Fruit fly (Drosophila melanogaster) whole organism, prepupa: ENCODE results near the gene Kdm5.
A peak's percentile ranks its signal among the peaks of the same experiment; 100 is the strongest.

Source experiments
- Blimp-1 ChIP-seq: fragments of 200-800 bp; sonication (Bioruptor generic); optimal IDR thresholded peaks from 3 replicates; lab custom pipeline; 2017; ENCODE audit warnings: missing biosample characterization, missing genetic modification characterization, mild to moderate bottlenecking, moderate library complexity, missing genetic modification reagents
- CG10631 ChIP-seq: fragments of 200-800 bp; sonication (Bioruptor generic); optimal IDR thresholded peaks from 2 replicates; lab custom pipeline; 2016; ENCODE audit warnings: missing biosample characterization, missing genetic modification characterization
- CG10669 ChIP-seq: fragments of 200-800 bp; sonication (Bioruptor generic); optimal IDR thresholded peaks from 3 replicates; lab custom pipeline; 2018; ENCODE audit warnings: missing biosample characterization, mild to moderate bottlenecking, missing genetic modification characterization, moderate library complexity
- CG11762 ChIP-seq: fragments of 200-800 bp; sonication (Bioruptor generic); optimal IDR thresholded peaks from 3 replicates; lab custom pipeline; 2016; ENCODE audit warnings: missing biosample characterization, missing genetic modification characterization; ENCODE audit not compliant: insufficient read depth
- CG11902 ChIP-seq: fragments of 200-800 bp; sonication (Bioruptor generic); optimal IDR thresholded peaks from 3 replicates; lab custom pipeline; 2016; ENCODE audit warnings: missing biosample characterization, missing genetic modification characterization
- CG15336 ChIP-seq: fragments of 200-800 bp; sonication (Bioruptor generic); IDR thresholded peaks from 2 replicates; pipeline ENCODE4 v1.3.6; 2022; ENCODE audit warnings: missing biosample characterization, missing genetic modification characterization
- CG1621 ChIP-seq: fragments of 200-800 bp; sonication (Bioruptor generic); optimal IDR thresholded peaks from 3 replicates; lab custom pipeline; 2018; ENCODE audit warnings: missing biosample characterization, mild to moderate bottlenecking, missing genetic modification characterization
- CG16779 ChIP-seq: fragments of 200-800 bp; sonication (Bioruptor generic); optimal IDR thresholded peaks from 3 replicates; lab custom pipeline; 2017; ENCODE audit warnings: missing biosample characterization, mild to moderate bottlenecking, missing genetic modification characterization
- CG3032 ChIP-seq: fragments of 200-800 bp; optimal IDR thresholded peaks from 2 replicates; lab custom pipeline; 2019; ENCODE audit warnings: missing biosample characterization, mild to moderate bottlenecking, missing genetic modification characterization, moderate library complexity
- CG31627 ChIP-seq: fragments of 200-800 bp; sonication (Bioruptor generic); optimal IDR thresholded peaks from 3 replicates; lab custom pipeline; 2016; ENCODE audit warnings: missing biosample characterization, missing genetic modification characterization
- CG32006 ChIP-seq: fragments of 200-800 bp; sonication (Bioruptor generic); optimal IDR thresholded peaks from 3 replicates; lab custom pipeline; 2017; ENCODE audit warnings: missing biosample characterization, mild to moderate bottlenecking, missing genetic modification characterization
- CG3919 ChIP-seq: fragments of 200-800 bp; sonication (Bioruptor generic); optimal IDR thresholded peaks from 3 replicates; lab custom pipeline; 2016; ENCODE audit warnings: missing biosample characterization, missing genetic modification characterization
- CG6163 ChIP-seq: fragments of 200-800 bp; sonication (Bioruptor generic); IDR thresholded peaks from 3 replicates; pipeline ENCODE4 v1.3.6; 2022; ENCODE audit warnings: missing biosample characterization, missing genetic modification characterization
- CG6276 ChIP-seq: fragments of 200-800 bp; sonication (Bioruptor generic); optimal IDR thresholded peaks from 2 replicates; lab custom pipeline; 2017; ENCODE audit warnings: missing biosample characterization, mild to moderate bottlenecking, missing genetic modification characterization
- CG6792 ChIP-seq: fragments of 200-800 bp; sonication (Bioruptor generic); optimal IDR thresholded peaks from 3 replicates; lab custom pipeline; 2016; ENCODE audit warnings: missing biosample characterization, missing genetic modification characterization
- CG6854 ChIP-seq: fragments of 200-800 bp; sonication (Bioruptor generic); optimal IDR thresholded peaks from 2 replicates; lab custom pipeline; 2017; ENCODE audit warnings: missing biosample characterization, mild to moderate bottlenecking, missing genetic modification characterization
- CG8319 ChIP-seq: fragments of 200-800 bp; sonication (Bioruptor generic); optimal IDR thresholded peaks from 3 replicates; lab custom pipeline; 2016; ENCODE audit warnings: missing biosample characterization, missing genetic modification characterization
- CG8632 ChIP-seq: fragments of 200-800 bp; sonication (Bioruptor generic); optimal IDR thresholded peaks from 3 replicates; lab custom pipeline; 2016; ENCODE audit warnings: missing biosample characterization, missing genetic modification characterization
- CG9139 ChIP-seq: fragments of 200-800 bp; sonication (Bioruptor generic); optimal IDR thresholded peaks from 3 replicates; lab custom pipeline; 2017; ENCODE audit warnings: missing biosample characterization, mild to moderate bottlenecking, missing genetic modification characterization
- Eip75B ChIP-seq: fragments of 200-800 bp; sonication (Bioruptor generic); optimal IDR thresholded peaks from 3 replicates; lab custom pipeline; 2016; ENCODE audit warnings: missing biosample characterization, missing genetic modification characterization
- Eip78C ChIP-seq: fragments of 200-800 bp; sonication (Bioruptor generic); peaks from one replicate; lab custom pipeline; 2016; ENCODE audit warnings: missing biosample characterization, missing genetic modification characterization
- Ets21C ChIP-seq: fragments of 200-800 bp; sonication (Bioruptor generic); optimal IDR thresholded peaks from 3 replicates; lab custom pipeline; 2016; ENCODE audit warnings: missing biosample characterization, missing genetic modification characterization
- Ets96B ChIP-seq: fragments of 200-800 bp; optimal IDR thresholded peaks from 2 replicates; lab custom pipeline; 2019; ENCODE audit warnings: missing biosample characterization, mild to moderate bottlenecking, missing genetic modification characterization, moderate library complexity
- Gug ChIP-seq: fragments of 200-800 bp; sonication (Bioruptor generic); IDR thresholded peaks from 2 replicates; pipeline ENCODE4 v1.3.6; 2022; ENCODE audit warnings: missing biosample characterization, missing genetic modification characterization
- Met ChIP-seq: fragments of 200-800 bp; sonication (Bioruptor generic); optimal IDR thresholded peaks from 3 replicates; lab custom pipeline; 2016; ENCODE audit warnings: missing biosample characterization, missing genetic modification characterization
- OdsH ChIP-seq: fragments of 200-800 bp; sonication (Bioruptor generic); optimal IDR thresholded peaks from 3 replicates; lab custom pipeline; 2016; ENCODE audit warnings: missing biosample characterization, missing genetic modification characterization
- Sox14 ChIP-seq: fragments of 200-800 bp; sonication (Bioruptor generic); optimal IDR thresholded peaks from 3 replicates; lab custom pipeline; 2016; ENCODE audit warnings: missing biosample characterization, missing genetic modification characterization
- Sox15 ChIP-seq: fragments of 200-800 bp; sonication (Bioruptor generic); optimal IDR thresholded peaks from 3 replicates; lab custom pipeline; 2016; ENCODE audit warnings: missing biosample characterization, missing genetic modification characterization
- acj6 ChIP-seq: fragments of 200-800 bp; sonication (Bioruptor generic); optimal IDR thresholded peaks from 3 replicates; lab custom pipeline; 2016; ENCODE audit warnings: missing biosample characterization, missing genetic modification characterization
- cyc ChIP-seq: fragments of 200-800 bp; sonication (Bioruptor generic); optimal IDR thresholded peaks from 3 replicates; lab custom pipeline; 2016; ENCODE audit warnings: missing biosample characterization, missing genetic modification characterization
- dac ChIP-seq: fragments of 200-800 bp; sonication (Bioruptor generic); optimal IDR thresholded peaks from 2 replicates; lab custom pipeline; 2017; ENCODE audit warnings: missing biosample characterization, mild to moderate bottlenecking, missing genetic modification characterization
- dsx ChIP-seq: fragments of 200-800 bp; optimal IDR thresholded peaks from 3 replicates; lab custom pipeline; 2019; ENCODE audit warnings: missing biosample characterization, mild to moderate bottlenecking, missing genetic modification characterization, moderate library complexity; ENCODE audit not compliant: poor library complexity, severe bottlenecking
- eg ChIP-seq: fragments of 200-800 bp; sonication (Bioruptor generic); IDR thresholded peaks from 3 replicates; pipeline ENCODE4 v1.3.6; 2022; ENCODE audit warnings: missing biosample characterization, missing genetic modification characterization
- esn ChIP-seq: fragments of 200-800 bp; sonication (Bioruptor generic); optimal IDR thresholded peaks from 2 replicates; lab custom pipeline; 2016; ENCODE audit warnings: missing biosample characterization, mild to moderate bottlenecking, missing genetic modification characterization, moderate library complexity
- fd59A ChIP-seq: fragments of 200-800 bp; sonication (Bioruptor generic); optimal IDR thresholded peaks from 2 replicates; lab custom pipeline; 2017; ENCODE audit warnings: missing biosample characterization, mild to moderate bottlenecking, missing genetic modification characterization, missing genetic modification reagents
- fd85E ChIP-seq: fragments of 200-800 bp; sonication (Bioruptor generic); optimal IDR thresholded peaks from 3 replicates; lab custom pipeline; 2016; ENCODE audit warnings: missing biosample characterization, missing genetic modification characterization
- fkh ChIP-seq: fragments of 200-800 bp; sonication (Bioruptor generic); optimal IDR thresholded peaks from 3 replicates; lab custom pipeline; 2017; ENCODE audit warnings: missing biosample characterization, mild to moderate bottlenecking, missing genetic modification characterization, moderate library complexity
- lz ChIP-seq: fragments of 200-800 bp; sonication (Bioruptor generic); optimal IDR thresholded peaks from 3 replicates; lab custom pipeline; 2016; ENCODE audit warnings: missing biosample characterization, missing genetic modification characterization
- net ChIP-seq: fragments of 200-800 bp; sonication (Bioruptor generic); optimal IDR thresholded peaks from 3 replicates; lab custom pipeline; 2016; ENCODE audit warnings: missing biosample characterization, missing genetic modification characterization
- pdm3 ChIP-seq: fragments of 200-800 bp; sonication (Bioruptor generic); optimal IDR thresholded peaks from 3 replicates; lab custom pipeline; 2016; ENCODE audit warnings: missing biosample characterization, missing genetic modification characterization
- salr ChIP-seq, 2 experiments: fragments of 200-800 bp; sonication (Bioruptor generic); optimal IDR thresholded peaks; 3 replicates each; lab custom pipeline; 2016 to 2018; ENCODE audit warnings: missing biosample characterization in 2 of 2, missing genetic modification characterization in 2 of 2, mild to moderate bottlenecking in 1 of 2
- ss ChIP-seq, 2 experiments: fragments of 200-800 bp; sonication (Bioruptor generic); optimal IDR thresholded peaks; 2 replicates in 1 of 2; 3 replicates in 1 of 2; lab custom pipeline; 2017 to 2018; ENCODE audit warnings: mild to moderate bottlenecking in 2 of 2, missing biosample characterization in 2 of 2, missing genetic modification characterization in 2 of 2, moderate library complexity in 1 of 2
- svp ChIP-seq: fragments of 200-800 bp; sonication (Bioruptor generic); peaks from one replicate; lab custom pipeline; 2016; ENCODE audit warnings: missing biosample characterization, missing genetic modification characterization
- topi ChIP-seq: fragments of 200-800 bp; sonication (Bioruptor generic); optimal IDR thresholded peaks from 3 replicates; lab custom pipeline; 2016; ENCODE audit warnings: missing biosample characterization, missing genetic modification characterization
- vri ChIP-seq: fragments of 200-800 bp; sonication (Bioruptor generic); optimal IDR thresholded peaks from 3 replicates; lab custom pipeline; 2016; ENCODE audit warnings: missing biosample characterization, mild to moderate bottlenecking, missing genetic modification characterization

The Kdm5 gene

DNA sequence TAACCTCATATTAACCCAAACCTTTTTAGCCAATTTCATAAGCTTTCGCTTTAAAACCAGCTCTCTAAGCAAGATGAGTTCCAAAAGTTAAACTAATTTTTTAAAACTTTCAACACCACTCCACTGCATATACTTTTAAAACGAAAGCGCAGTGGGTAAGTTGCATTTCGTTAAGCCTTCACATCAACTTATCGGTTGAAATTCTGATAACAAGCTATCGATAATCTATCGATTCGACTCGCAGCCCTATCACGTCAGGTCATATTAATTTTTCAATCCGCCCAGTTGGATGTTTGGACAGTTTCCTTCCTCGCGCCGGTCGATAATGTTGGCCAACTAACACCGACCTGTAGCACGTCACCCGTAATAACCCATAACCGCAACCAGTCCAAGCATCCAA lies 13.2 kb downstream of the Kdm5 start, which contains the start of gene ifc:
TSS of gene ifc (plus strand) at position 255 of the 400 bp plus-strand sequence.
- TF ChIP-seq CG3032 (tag; lab: Kevin White, UChicago) (peak; percentile 51), svp (peak; percentile 83), CG11762 (no peak), CG15336 (GFP tag; lab: Robert Waterston, UW) (no peak), Sox14 (GFP tag; lab: Kevin White, UChicago) (peak; percentile 66), CG6792 (GFP tag; lab: Kevin White, UChicago) (peak; percentile 29), CG11902 (GFP tag; lab: Kevin White, UChicago) (no peak), CG31627 (GFP tag; lab: Kevin White, UChicago) (peak; percentile 66), esn (GFP tag; lab: Kevin White, UChicago) (peak; percentile 45), eg (GFP tag; lab: Robert Waterston, UW) (no peak), CG32006 (GFP tag; lab: Kevin White, UChicago) (no peak), Gug (no peak), lz (peak; percentile 58), CG3919 (peak; percentile 38), Sox15 (peak; percentile 25), CG9139 (GFP tag; lab: Kevin White, UChicago) (no peak), vri (GFP tag; lab: Kevin White, UChicago) (no peak), acj6 (GFP tag; lab: Kevin White, UChicago) (peak; percentile 19), OdsH (GFP tag; lab: Kevin White, UChicago) (no peak), salr (GFP tag; optimal IDR thresholded peaks at IDR 0.05; lab: Kevin White, UChicago) (peak in 1 of 2 experiments; percentile 29), ss (GFP tag; optimal IDR thresholded peaks at IDR 0.05; lab: Kevin White, UChicago) (peak in 1 of 2 experiments; percentile 3), fkh (GFP tag; lab: Kevin White, UChicago) (peak; percentile 12), CG6276 (GFP tag; lab: Kevin White, UChicago) (no peak), Blimp-1 (GFP tag; lab: Kevin White, UChicago) (no peak), Eip78C (GFP tag; lab: Kevin White, UChicago) (peak; percentile 66), dsx (peak; percentile 30), CG10631 (GFP tag; lab: Kevin White, UChicago) (no peak), cyc (peak; percentile 52), CG16779 (no peak), CG1621 (tag; lab: Kevin White, UChicago) (peak; percentile 47), CG10669 (GFP tag; lab: Kevin White, UChicago) (peak; percentile 10), fd85E (GFP tag; lab: Kevin White, UChicago) (no peak), Ets96B (peak; percentile 23)

DNA sequence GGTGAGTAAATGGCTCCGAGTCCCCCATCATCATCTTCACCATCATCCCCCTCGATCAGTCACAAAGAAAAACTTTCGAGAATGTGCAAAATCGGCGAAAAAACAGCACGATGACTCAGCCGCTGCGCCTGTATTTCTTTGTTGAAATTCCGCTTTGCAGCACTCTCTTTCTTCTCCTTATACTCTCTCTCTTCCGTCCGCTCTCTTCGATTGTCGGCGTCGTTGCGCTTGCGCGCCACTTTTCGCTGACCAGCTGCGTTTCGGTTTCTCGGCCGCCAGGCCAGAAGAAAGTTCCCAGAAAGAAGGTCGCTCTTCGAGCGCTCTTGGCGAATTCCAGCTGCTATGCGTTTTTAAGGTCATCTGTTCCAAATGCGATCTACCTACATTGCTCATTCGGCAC lies 16.1 kb downstream of the Kdm5 start:
- TF ChIP-seq Ets21C, result no peak
- TF ChIP-seq Eip75B, result peak; percentile 7
- TF ChIP-seq CG11902 (GFP tag; lab: Kevin White, UChicago), result no peak
- TF ChIP-seq fd59A (GFP tag; lab: Kevin White, UChicago), result no peak
- no peak for TF ChIP-seq OdsH (GFP tag; lab: Kevin White, UChicago)
- peak; percentile 2 for TF ChIP-seq CG6854
- no peak for TF ChIP-seq dac (GFP tag; lab: Kevin White, UChicago)
- TF ChIP-seq net, result no peak
- peak; percentile 20 for TF ChIP-seq Blimp-1 (GFP tag; lab: Kevin White, UChicago)
- TF ChIP-seq topi (GFP tag; lab: Kevin White, UChicago), result no peak
- no peak for TF ChIP-seq Met
- no peak for TF ChIP-seq pdm3
- no peak for TF ChIP-seq CG8632
- no peak for TF ChIP-seq fkh (GFP tag; lab: Kevin White, UChicago)
- no peak for TF ChIP-seq CG6163 (GFP tag; lab: Robert Waterston, UW)
- no peak for TF ChIP-seq CG8319 (GFP tag; lab: Kevin White, UChicago)
- peak; percentile 35 for TF ChIP-seq svp
- TF ChIP-seq Sox14 (GFP tag; lab: Kevin White, UChicago), result peak; percentile 55
- TF ChIP-seq CG15336 (GFP tag; lab: Robert Waterston, UW), result no peak
- TF ChIP-seq, all 60 proteins: peak for 5
